Worm (Caenorhabditis elegans) whole organism, midembryonic: ENCODE data around the gene lips-7.

Source experiments
- T22C8.4 ChIP-seq: fragments of 200-800 bp; sonication (Bioruptor generic); IDR thresholded peaks from 2 replicates; pipeline ENCODE4 v1.3.6; 2022; ENCODE audit warnings: missing genetic modification characterization, missing compliant biosample characterization
- cog-1 ChIP-seq: sonication (generic microtip); optimal IDR thresholded peaks from 2 replicates; lab custom pipeline; 2016; ENCODE audit warnings: missing genetic modification characterization, missing compliant biosample characterization
- flt-1 ChIP-seq: fragments of 200-800 bp; sonication (Bioruptor generic); IDR thresholded peaks from 2 replicates; pipeline ENCODE4 v1.3.6; 2022; ENCODE audit warnings: missing genetic modification characterization, missing compliant biosample characterization
- klf-2 ChIP-seq: fragments of 200-800 bp; sonication (Bioruptor generic); conservative IDR thresholded peaks from 2 replicates; pipeline ENCODE4 v1.3.6; 2022; ENCODE audit warnings: missing genetic modification reagents, missing genetic modification characterization, missing compliant biosample characterization
- med-1 ChIP-seq: sonication (generic microtip); optimal IDR thresholded peaks from 2 replicates; lab custom pipeline; 2017; ENCODE audit warnings: missing genetic modification characterization, mild to moderate bottlenecking, missing compliant biosample characterization, antibody characterized with exemption, missing genetic modification reagents; ENCODE audit not compliant: insufficient read depth
- ref-1 ChIP-seq: fragments of 200-800 bp; sonication (Bioruptor generic); conservative IDR thresholded peaks from 2 replicates; pipeline ENCODE4 v1.3.6; 2022; ENCODE audit warnings: missing genetic modification reagents, missing genetic modification characterization, missing compliant biosample characterization
- tab-1 ChIP-seq: fragments of 200-800 bp; sonication (Bioruptor generic); IDR thresholded peaks from 2 replicates; pipeline ENCODE4 v1.3.6; 2022; ENCODE audit warnings: missing genetic modification characterization, missing compliant biosample characterization
- ztf-23 ChIP-seq: fragments of 200-800 bp; sonication (Bioruptor generic); IDR thresholded peaks from 2 replicates; pipeline ENCODE4 v1.3.6; 2022; ENCODE audit warnings: missing genetic modification reagents, missing genetic modification characterization, missing compliant biosample characterization
- ztf-29 ChIP-seq: fragments of 200-800 bp; sonication (Bioruptor generic); IDR thresholded peaks from 2 replicates; pipeline ENCODE4 v1.3.6; 2022; ENCODE audit warnings: missing genetic modification reagents, missing genetic modification characterization, missing compliant biosample characterization

The lips-7 gene

ce11 chrII:551245-551904, at the start of gene lips-7:
TSS of gene lips-7 (plus strand) at chrII:551854.
- TF ChIP-seq ztf-23 (GFP tag; lab: Robert Waterston, UW) (no peak), med-1 (no peak), klf-2 (GFP tag; lab: Robert Waterston, UW) (no peak), cog-1 (tag; lab: Kevin White, UChicago) (no peak), ztf-29 (GFP tag; lab: Robert Waterston, UW) (no peak), ref-1 (GFP tag; lab: Robert Waterston, UW) (no peak), tab-1 (GFP tag; lab: Robert Waterston, UW) (no peak), flt-1 (GFP tag; lab: Robert Waterston, UW) (no peak), T22C8.4 (no peak)

DNA sequence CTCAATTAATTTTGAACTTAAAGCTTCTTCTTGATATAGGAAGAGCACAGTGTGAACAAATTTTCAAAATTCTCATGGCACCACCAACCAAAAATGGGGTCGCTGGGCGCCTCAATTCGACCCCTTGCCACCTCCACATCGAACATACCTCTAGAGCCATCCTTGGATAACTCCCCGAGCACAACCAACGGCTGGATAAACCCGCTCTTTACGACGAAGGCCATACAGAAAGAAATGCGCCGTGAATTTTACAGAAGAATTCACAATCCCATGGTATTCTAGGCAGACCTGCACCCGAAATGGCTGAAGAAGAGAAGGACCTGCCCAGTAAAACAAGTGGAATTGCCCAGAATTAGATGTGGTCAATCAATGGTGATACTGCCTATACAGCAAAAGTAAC, 49.0 kb upstream of the lips-7 start:
- TF ChIP-seq ref-1 (GFP tag; lab: Robert Waterston, UW) = no peak
- TF ChIP-seq ztf-23 (GFP tag; lab: Robert Waterston, UW) = no peak
- TF ChIP-seq tab-1 (GFP tag; lab: Robert Waterston, UW) = no peak
- no peak for TF ChIP-seq klf-2 (GFP tag; lab: Robert Waterston, UW)
- no peak for TF ChIP-seq T22C8.4
- no peak for TF ChIP-seq med-1
- no peak for TF ChIP-seq cog-1 (tag; lab: Kevin White, UChicago)

DNA sequence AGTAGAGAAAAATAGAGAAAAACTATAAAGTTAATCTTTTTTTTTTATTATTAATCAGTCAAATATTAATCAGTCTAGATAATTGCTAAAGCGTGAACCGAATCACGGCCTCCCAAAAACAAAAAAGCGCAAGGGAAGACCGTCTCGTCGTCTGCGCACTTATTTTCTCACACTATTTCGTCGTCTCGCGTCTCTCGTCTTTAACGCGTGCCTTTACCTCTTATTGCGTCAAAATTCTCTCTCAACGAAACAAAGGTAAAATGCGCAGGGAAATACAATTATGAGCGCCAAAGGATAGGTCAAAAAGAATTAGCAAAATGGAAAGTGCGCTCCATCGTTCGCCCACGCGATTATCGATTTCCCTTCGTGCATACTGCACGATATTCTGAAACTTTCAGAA, 45.6 kb upstream of the lips-7 start:
- no peak for TF ChIP-seq med-1
- no peak for TF ChIP-seq cog-1 (tag; lab: Kevin White, UChicago)
- TF ChIP-seq ref-1 (GFP tag; lab: Robert Waterston, UW) = no peak
- TF ChIP-seq ztf-29 (GFP tag; lab: Robert Waterston, UW) = no peak
- no peak for TF ChIP-seq T22C8.4
- TF ChIP-seq klf-2 (GFP tag; lab: Robert Waterston, UW) = no peak
- TF ChIP-seq flt-1 (GFP tag; lab: Robert Waterston, UW) = 0 out of 2 replicates have a peak, but pooled peaks have one; percentile 35
- TF ChIP-seq tab-1 (GFP tag; lab: Robert Waterston, UW) = no peak

ce11 chrII:508603-509002, 43.1 kb upstream of the lips-7 start:
- TF ChIP-seq ref-1 (GFP tag; lab: Robert Waterston, UW) = no peak
- TF ChIP-seq ztf-29 (GFP tag; lab: Robert Waterston, UW) = no peak
- TF ChIP-seq tab-1 (GFP tag; lab: Robert Waterston, UW) = no peak
- no peak for TF ChIP-seq T22C8.4
- TF ChIP-seq med-1 = no peak
- TF ChIP-seq cog-1 (tag; lab: Kevin White, UChicago) = no peak
- no peak for TF ChIP-seq ztf-23 (GFP tag; lab: Robert Waterston, UW)
- TF ChIP-seq klf-2 (GFP tag; lab: Robert Waterston, UW) = no peak
- no peak for TF ChIP-seq flt-1 (GFP tag; lab: Robert Waterston, UW)

DNA sequence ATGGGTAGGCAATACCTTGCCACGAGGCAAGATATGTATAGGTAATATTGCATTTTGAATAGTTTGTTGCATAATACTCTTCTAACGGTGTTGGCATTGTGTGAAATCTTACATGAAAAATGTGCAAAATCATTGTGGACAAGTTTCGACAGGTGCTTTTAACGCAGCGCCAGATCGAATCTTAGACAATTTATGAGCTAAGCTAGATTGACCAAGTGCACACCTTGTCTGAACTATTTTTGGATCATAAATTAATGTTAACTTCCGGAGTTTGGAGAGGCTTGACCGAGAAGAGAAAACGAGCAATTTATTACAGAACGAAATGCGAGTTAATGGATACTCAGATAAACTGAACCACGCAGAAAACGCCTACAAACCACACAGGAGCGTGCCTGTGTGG, 42.4 kb upstream of the lips-7 start, which contains the start of gene srh-105:
Gene srh-105, minus strand, starts transcription at position 101 of the 400 bp plus-strand sequence.
- TF ChIP-seq ztf-23 (GFP tag; lab: Robert Waterston, UW) (no peak), med-1 (no peak), T22C8.4 (no peak), cog-1 (tag; lab: Kevin White, UChicago) (no peak)

- TF ChIP-seq cog-1 (tag; lab: Kevin White, UChicago) = no peak
- TF ChIP-seq tab-1 (GFP tag; lab: Robert Waterston, UW) = no peak
- no peak for TF ChIP-seq med-1
- TF ChIP-seq flt-1 (GFP tag; lab: Robert Waterston, UW) = no peak
- no peak for TF ChIP-seq klf-2 (GFP tag; lab: Robert Waterston, UW)
- TF ChIP-seq ztf-23 (GFP tag; lab: Robert Waterston, UW) = no peak
These were observed 39.7 kb upstream of the lips-7 start for ce11 chrII:511968-512367.

ce11 chrII:512630-513029, 39.0 kb upstream of the lips-7 start:
- TF ChIP-seq cog-1 (tag; lab: Kevin White, UChicago) (no peak), ztf-23 (GFP tag; lab: Robert Waterston, UW) (no peak), med-1 (no peak), T22C8.4 (no peak), klf-2 (GFP tag; lab: Robert Waterston, UW) (no peak), tab-1 (GFP tag; lab: Robert Waterston, UW) (no peak), flt-1 (GFP tag; lab: Robert Waterston, UW) (no peak), ref-1 (GFP tag; lab: Robert Waterston, UW) (no peak), ztf-29 (GFP tag; lab: Robert Waterston, UW) (no peak)

- TF ChIP-seq ztf-29 (GFP tag; lab: Robert Waterston, UW) (no peak), T22C8.4 (no peak), ztf-23 (GFP tag; lab: Robert Waterston, UW) (no peak), ref-1 (GFP tag; lab: Robert Waterston, UW) (no peak), flt-1 (GFP tag; lab: Robert Waterston, UW) (no peak), klf-2 (GFP tag; lab: Robert Waterston, UW) (no peak), med-1 (no peak), tab-1 (GFP tag; lab: Robert Waterston, UW) (no peak), cog-1 (tag; lab: Kevin White, UChicago) (no peak)
These were observed 35.9 kb upstream of the lips-7 start, which contains the start of gene mab-9 for ce11 chrII:515765-516164. TSS of gene mab-9 (plus strand) at chrII:516024.

DNA sequence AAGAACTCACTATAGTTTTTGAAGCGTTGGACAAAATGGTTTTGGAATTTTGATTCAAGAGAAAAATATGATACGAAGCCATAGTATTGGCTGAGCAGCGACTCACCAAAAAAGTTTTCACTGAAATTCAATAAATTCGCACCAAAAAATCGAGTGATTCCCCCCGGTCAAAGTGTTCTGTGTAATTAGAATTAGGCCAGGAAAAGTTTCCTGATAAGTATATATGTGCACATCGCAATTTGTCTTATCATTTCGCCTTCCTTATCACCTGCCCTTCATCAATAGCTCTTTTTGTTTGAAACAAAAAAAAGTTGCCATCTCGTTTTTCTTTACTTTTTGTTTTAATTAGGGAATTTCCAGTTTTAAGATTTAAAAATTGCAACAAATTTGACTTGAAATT, 29.9 kb upstream of the lips-7 start:
- no peak for TF ChIP-seq ztf-23 (GFP tag; lab: Robert Waterston, UW)
- TF ChIP-seq T22C8.4 = no peak
- TF ChIP-seq med-1 = no peak

ce11 chrII:522302-522701, 29.4 kb upstream of the lips-7 start, which contains the start of gene slc-36.2:
TSS of gene slc-36.2 (plus strand) at chrII:522602.
- TF ChIP-seq med-1 = no peak
- TF ChIP-seq T22C8.4 = no peak
- TF ChIP-seq ref-1 (GFP tag; lab: Robert Waterston, UW) = no peak
- no peak for TF ChIP-seq cog-1 (tag; lab: Kevin White, UChicago)
- TF ChIP-seq ztf-29 (GFP tag; lab: Robert Waterston, UW) = no peak
- no peak for TF ChIP-seq flt-1 (GFP tag; lab: Robert Waterston, UW)
- TF ChIP-seq ztf-23 (GFP tag; lab: Robert Waterston, UW) = no peak
- no peak for TF ChIP-seq tab-1 (GFP tag; lab: Robert Waterston, UW)
- TF ChIP-seq klf-2 (GFP tag; lab: Robert Waterston, UW) = no peak
